Worm (Caenorhabditis elegans) whole organism, young adult: ENCODE measurements around the gene Y44A6D.7.

Experiments
- Y53G8AR.9 ChIP-seq: fragments of 200-800 bp; sonication (Bioruptor generic); conservative IDR thresholded peaks from 2 replicates; pipeline ENCODE4 v1.3.6; 2022; ENCODE audit warnings: missing genetic modification reagents, missing genetic modification characterization, missing compliant biosample characterization
- Y67H2A.10 ChIP-seq: fragments of 200-800 bp; sonication (Bioruptor generic); conservative IDR thresholded peaks from 2 replicates; pipeline ENCODE4 v1.3.6; 2022; ENCODE audit warnings: missing genetic modification reagents, missing genetic modification characterization, missing compliant biosample characterization
- aptf-2 ChIP-seq: fragments of 200-800 bp; sonication (Bioruptor generic); conservative IDR thresholded peaks from 2 replicates; pipeline ENCODE4 v1.3.6; 2022; ENCODE audit warnings: missing genetic modification reagents, missing genetic modification characterization, missing compliant biosample characterization
- rcor-1 ChIP-seq: fragments of 200-800 bp; sonication (Bioruptor generic); IDR thresholded peaks from 2 replicates; pipeline ENCODE4 v1.3.6; 2022; ENCODE audit warnings: missing genetic modification reagents, missing genetic modification characterization, missing compliant biosample characterization
- snpc-1.1 ChIP-seq: sonication (generic microtip); optimal IDR thresholded peaks from 2 replicates; lab custom pipeline; 2017; ENCODE audit warnings: missing genetic modification characterization, mild to moderate bottlenecking, missing compliant biosample characterization, antibody characterized with exemption, moderate library complexity, missing genotype, missing genetic modification reagents; ENCODE audit not compliant: insufficient read depth
- snpc-4 ChIP-seq, 5 experiments: fragments of 150-350 bp in 1 of 5; sonication (generic microtip) in 4 of 5; optimal IDR thresholded peaks; 2 replicates each; lab custom pipeline; 2014 to 2018; ENCODE audit warnings: missing genetic modification characterization in 5 of 5, missing biosample characterization in 3 of 5, antibody characterized with exemption in 2 of 5, mild to moderate bottlenecking in 2 of 5, missing compliant biosample characterization in 2 of 5, missing genotype in 2 of 5, moderate library complexity in 2 of 5, missing genetic modification reagents in 1 of 5
- unc-62 ChIP-seq: fragments of 150-350 bp; optimal IDR thresholded peaks from 2 replicates; lab custom pipeline; 2014; ENCODE audit warnings: missing biosample characterization, missing genetic modification reagents, missing genetic modification characterization
- zim-3 ChIP-seq: sonication (generic microtip); optimal IDR thresholded peaks from 2 replicates; lab custom pipeline; 2017; ENCODE audit warnings: mild to moderate bottlenecking, missing genetic modification characterization, moderate library complexity, missing compliant biosample characterization

ce11 chrV:20776761-20777160, 37.8 kb upstream of the Y44A6D.7 start:
- TF ChIP-seq rcor-1 (GFP tag; lab: Robert Waterston, UW) (no peak), zim-3 (no peak), snpc-1.1 (tag; lab: Kevin White, UChicago) (no peak), Y67H2A.10 (GFP tag; lab: Robert Waterston, UW) (no peak), snpc-4 (GFP tag; optimal IDR thresholded peaks at IDR 0.05; lab: Kevin White, UChicago) (no peak), snpc-4 (tag; optimal IDR thresholded peaks at IDR 0.05; lab: Kevin White, UChicago) (peak in 1 of 4 experiments; percentile 4), aptf-2 (GFP tag; lab: Robert Waterston, UW) (no peak), Y53G8AR.9 (GFP tag; lab: Robert Waterston, UW) (peak; percentile 70; the same call in 1 of the 2 replicates), unc-62 (GFP tag; lab: Kevin White, UChicago) (no peak)
